Fruit fly (Drosophila melanogaster) whole organism, embryonic: ENCODE data around the gene CG15252.

Experiments used
- Adf1 ChIP-seq: fragments of 200-800 bp; sonication (Bioruptor generic); IDR thresholded peaks from 2 replicates; pipeline ENCODE4 v1.3.6; 2022; ENCODE audit warnings: missing biosample characterization, missing genetic modification characterization
- Atf-2 ChIP-seq: fragments of 200-800 bp; sonication (Bioruptor generic); optimal IDR thresholded peaks from 2 replicates; lab custom pipeline; 2016; ENCODE audit warnings: missing biosample characterization, missing genetic modification characterization
- Blimp-1 ChIP-seq: fragments of 200-800 bp; sonication (Bioruptor generic); optimal IDR thresholded peaks from 3 replicates; lab custom pipeline; 2018; ENCODE audit warnings: missing biosample characterization, missing genetic modification characterization, mild to moderate bottlenecking, moderate library complexity, missing genetic modification reagents
- CG11093 ChIP-seq: fragments of 200-800 bp; sonication (Bioruptor generic); IDR thresholded peaks from 3 replicates; pipeline ENCODE4 v1.3.6; 2022; ENCODE audit warnings: missing biosample characterization, missing genetic modification characterization
- CG11695 ChIP-seq: fragments of 200-800 bp; sonication (Bioruptor generic); IDR thresholded peaks from 3 replicates; pipeline ENCODE4 v1.3.6; 2022; ENCODE audit warnings: missing biosample characterization, missing genetic modification characterization
- CG13296 ChIP-seq: fragments of 200-800 bp; sonication (Bioruptor generic); optimal IDR thresholded peaks from 3 replicates; lab custom pipeline; 2018; ENCODE audit warnings: missing biosample characterization, mild to moderate bottlenecking, missing genetic modification characterization
- CG13424 ChIP-seq: fragments of 200-800 bp; sonication (Bioruptor generic); optimal IDR thresholded peaks from 2 replicates; lab custom pipeline; 2019; ENCODE audit warnings: missing biosample characterization, mild to moderate bottlenecking, missing genetic modification characterization, moderate library complexity
- CG15269 ChIP-seq: fragments of 200-800 bp; sonication (Bioruptor generic); optimal IDR thresholded peaks from 2 replicates; lab custom pipeline; 2018; ENCODE audit warnings: missing biosample characterization, mild to moderate bottlenecking, missing genetic modification characterization, moderate library complexity
- CG17359 ChIP-seq: fragments of 200-800 bp; sonication (Bioruptor generic); optimal IDR thresholded peaks from 3 replicates; lab custom pipeline; 2018; ENCODE audit warnings: missing biosample characterization, mild to moderate bottlenecking, missing genetic modification characterization, moderate library complexity
- CG30403 ChIP-seq: fragments of 200-800 bp; sonication (Bioruptor generic); optimal IDR thresholded peaks from 3 replicates; lab custom pipeline; 2016; ENCODE audit warnings: missing biosample characterization, missing genetic modification characterization
- CG32532 ChIP-seq: fragments of 200-800 bp; sonication (Bioruptor generic); IDR thresholded peaks from 2 replicates; pipeline ENCODE4 v1.3.6; 2022; ENCODE audit warnings: missing biosample characterization, missing genetic modification characterization
- CG33213 ChIP-seq: fragments of 200-800 bp; sonication (Bioruptor generic); optimal IDR thresholded peaks from 3 replicates; lab custom pipeline; 2016; ENCODE audit warnings: missing biosample characterization, missing genetic modification characterization
- CG3726 ChIP-seq: fragments of 200-800 bp; sonication (Bioruptor generic); IDR thresholded peaks from 3 replicates; pipeline ENCODE4, ENCODE4 v1.3.6; 2022; ENCODE audit warnings: missing biosample characterization, missing genetic modification characterization
- CG7357 ChIP-seq: fragments of 200-800 bp; sonication (Bioruptor generic); IDR thresholded peaks from 3 replicates; pipeline ENCODE4 v1.3.6; 2022; ENCODE audit warnings: missing biosample characterization, missing genetic modification characterization
- CG7372 ChIP-seq: fragments of 200-800 bp; sonication (Bioruptor generic); IDR thresholded peaks from 2 replicates; pipeline ENCODE4 v1.3.6; 2022; ENCODE audit warnings: missing biosample characterization, missing genetic modification characterization
- CG7745 ChIP-seq: fragments of 200-800 bp; sonication (Bioruptor generic); optimal IDR thresholded peaks from 2 replicates; lab custom pipeline; 2018; ENCODE audit warnings: missing biosample characterization, mild to moderate bottlenecking, missing genetic modification characterization, moderate library complexity
- CG8281 ChIP-seq: fragments of 200-800 bp; sonication (Bioruptor generic); optimal IDR thresholded peaks from 2 replicates; lab custom pipeline; 2018; ENCODE audit warnings: missing biosample characterization, mild to moderate bottlenecking, missing genetic modification characterization, moderate library complexity
- Drgx ChIP-seq: fragments of 200-800 bp; sonication (Bioruptor generic); IDR thresholded peaks from 2 replicates; pipeline ENCODE4 v1.3.6; 2022; ENCODE audit warnings: missing biosample characterization, missing genetic modification characterization
- E2f2 ChIP-seq: fragments of 200-800 bp; sonication (Bioruptor generic); IDR thresholded peaks from 2 replicates; pipeline ENCODE4 v1.3.6; 2022; ENCODE audit warnings: missing biosample characterization, missing genetic modification characterization
- Ets97D ChIP-seq: fragments of 200-800 bp; sonication (Bioruptor generic); optimal IDR thresholded peaks from 3 replicates; lab custom pipeline; 2016; ENCODE audit warnings: missing biosample characterization, missing genetic modification characterization
- Hr51 ChIP-seq, 2 experiments: fragments of 200-800 bp; sonication (Bioruptor generic); optimal IDR thresholded peaks; 2 replicates in 1 of 2; 3 replicates in 1 of 2; lab custom pipeline; 2016 to 2018; ENCODE audit warnings: missing biosample characterization in 2 of 2, missing genetic modification characterization in 2 of 2, mild to moderate bottlenecking in 1 of 2, moderate library complexity in 1 of 2
- Nf-YA ChIP-seq: fragments of 200-800 bp; sonication (Bioruptor generic); IDR thresholded peaks from 2 replicates; pipeline ENCODE4 v1.3.6; 2022; ENCODE audit warnings: missing biosample characterization, missing genetic modification characterization
- Oaz ChIP-seq: fragments of 200-800 bp; sonication (Bioruptor generic); IDR thresholded peaks from 2 replicates; pipeline ENCODE4 v1.3.6; 2022; ENCODE audit warnings: missing biosample characterization, missing genetic modification characterization
- Oli ChIP-seq: fragments of 200-800 bp; sonication (Bioruptor generic); optimal IDR thresholded peaks from 2 replicates; lab custom pipeline; 2018; ENCODE audit warnings: missing biosample characterization, mild to moderate bottlenecking, missing genetic modification characterization, moderate library complexity
- Ptx1 ChIP-seq: fragments of 200-800 bp; sonication (Bioruptor generic); IDR thresholded peaks from 2 replicates; pipeline ENCODE4 v1.3.6; 2022; ENCODE audit warnings: missing biosample characterization, missing genetic modification characterization
- Rfx ChIP-seq: fragments of 200-800 bp; sonication (Bioruptor generic); IDR thresholded peaks from 2 replicates; pipeline ENCODE4 v1.3.6; 2022; ENCODE audit warnings: missing biosample characterization, missing genetic modification characterization
- ac ChIP-seq: fragments of 200-800 bp; sonication (Bioruptor generic); optimal IDR thresholded peaks from 3 replicates; lab custom pipeline; 2017; ENCODE audit warnings: missing biosample characterization, mild to moderate bottlenecking, missing genetic modification characterization
- amos ChIP-seq: fragments of 200-800 bp; sonication (Bioruptor generic); IDR thresholded peaks from 2 replicates; pipeline ENCODE4 v1.3.6; 2022; ENCODE audit warnings: missing biosample characterization, missing genetic modification characterization; ENCODE audit not compliant: partially characterized antibody
- ash1 ChIP-seq: fragments of 200-800 bp; sonication (Bioruptor generic); optimal IDR thresholded peaks from 2 replicates; lab custom pipeline; 2018; ENCODE audit warnings: missing biosample characterization, mild to moderate bottlenecking, missing genetic modification characterization
- br ChIP-seq: fragments of >200 bp; optimal IDR thresholded peaks from 2 replicates; lab custom pipeline; 2017
- chinmo ChIP-seq: fragments of 200-800 bp; sonication (Bioruptor generic); IDR thresholded peaks from 4 replicates; pipeline ENCODE4 v1.3.6; 2022; ENCODE audit warnings: missing biosample characterization, missing genetic modification characterization; ENCODE audit not compliant: partially characterized antibody
- croc ChIP-seq: fragments of 200-800 bp; sonication (Bioruptor generic); conservative IDR thresholded peaks from 3 replicates; pipeline ENCODE4 v1.3.6; 2022; ENCODE audit warnings: missing biosample characterization, missing genetic modification characterization
- fd3F ChIP-seq: fragments of 200-800 bp; sonication (Bioruptor generic); optimal IDR thresholded peaks from 2 replicates; lab custom pipeline; 2018; ENCODE audit warnings: missing biosample characterization, mild to moderate bottlenecking, missing genetic modification characterization, moderate library complexity
- grn ChIP-seq: fragments of 200-800 bp; sonication (Bioruptor generic); optimal IDR thresholded peaks from 3 replicates; lab custom pipeline; 2017; ENCODE audit warnings: missing biosample characterization, missing genetic modification characterization
- ken ChIP-seq: fragments of 200-800 bp; sonication (Bioruptor generic); IDR thresholded peaks from 3 replicates; pipeline ENCODE4 v1.3.6; 2022; ENCODE audit warnings: missing biosample characterization, missing genetic modification characterization
- nom ChIP-seq: fragments of 200-800 bp; sonication (Bioruptor generic); optimal IDR thresholded peaks from 2 replicates; lab custom pipeline; 2017; ENCODE audit warnings: missing biosample characterization, missing genetic modification characterization, mild to moderate bottlenecking, moderate library complexity, missing genetic modification reagents
- org-1 ChIP-seq: fragments of 200-800 bp; sonication (Bioruptor generic); optimal IDR thresholded peaks from 2 replicates; lab custom pipeline; 2017; ENCODE audit warnings: missing biosample characterization, missing genetic modification characterization
- pfk ChIP-seq: fragments of 200-800 bp; sonication (Bioruptor generic); optimal IDR thresholded peaks from 2 replicates; lab custom pipeline; 2018; ENCODE audit warnings: missing biosample characterization, mild to moderate bottlenecking, missing genetic modification characterization, moderate library complexity
- sd ChIP-seq: fragments of 200-800 bp; sonication (Bioruptor generic); optimal IDR thresholded peaks from 3 replicates; lab custom pipeline; 2018; ENCODE audit warnings: missing biosample characterization, mild to moderate bottlenecking, missing genetic modification characterization, moderate library complexity
- seq ChIP-seq: fragments of 200-800 bp; sonication (Bioruptor generic); IDR thresholded peaks from 2 replicates; pipeline ENCODE4 v1.3.6; 2022; ENCODE audit warnings: missing biosample characterization, missing genetic modification characterization
- slp2 ChIP-seq: fragments of 200-800 bp; sonication (Bioruptor generic); optimal IDR thresholded peaks from 2 replicates; lab custom pipeline; 2016; ENCODE audit warnings: missing biosample characterization, missing genetic modification characterization
- so ChIP-seq: fragments of 200-800 bp; sonication (Bioruptor generic); IDR thresholded peaks from 3 replicates; pipeline ENCODE4 v1.3.6; 2022; ENCODE audit warnings: missing biosample characterization, missing genetic modification characterization
- sr ChIP-seq: fragments of 200-800 bp; sonication (Bioruptor generic); IDR thresholded peaks from 3 replicates; pipeline ENCODE4 v1.3.6; 2022; ENCODE audit warnings: missing biosample characterization, missing genetic modification characterization
- sug ChIP-seq: fragments of 200-800 bp; optimal IDR thresholded peaks from 2 replicates; lab custom pipeline; 2019; ENCODE audit warnings: missing biosample characterization, mild to moderate bottlenecking, missing genetic modification characterization, moderate library complexity
- vvl ChIP-seq: fragments of 200-800 bp; sonication (Bioruptor generic); IDR thresholded peaks from 2 replicates; pipeline ENCODE4 v1.3.6; 2022; ENCODE audit warnings: missing biosample characterization, missing genetic modification characterization
- z ChIP-seq: fragments of 200-800 bp; sonication (Bioruptor generic); IDR thresholded peaks from 3 replicates; pipeline ENCODE4 v1.3.6; 2022; ENCODE audit warnings: missing biosample characterization, missing genetic modification characterization

The CG15252 gene

dm6 chrX:9989154-9989787 lies 8.9 kb upstream of the CG15252 start, which contains the start of gene CG32694:
TSS of gene CG32694 (plus strand) at chrX:9989690.
- TF ChIP-seq nom (GFP tag; lab: Kevin White, UChicago) (peak; percentile 78), sr (GFP tag; lab: Robert Waterston, UW) (0 out of 3 replicates have a peak, but pooled peaks have one; percentile 9), chinmo (GFP tag; lab: Robert Waterston, UW) (peak; percentile 75; the same call in 2 of the 4 replicates), Blimp-1 (peak; percentile 93), amos (GFP tag; lab: Robert Waterston, UW) (peak; percentile 23; the same call in 1 of the 2 replicates), pfk (GFP tag; lab: Kevin White, UChicago) (no peak), CG8281 (tag; lab: Kevin White, UChicago) (peak; percentile 68), slp2 (GFP tag; lab: Kevin White, UChicago) (no peak), z (GFP tag; lab: Robert Waterston, UW) (peak; percentile 94), vvl (GFP tag; lab: Robert Waterston, UW) (0 out of 2 replicates have a peak, but pooled peaks have one; percentile 12), Adf1 (GFP tag; lab: Robert Waterston, UW) (peak; percentile 75)

dm6 chrX:9987361-9988087 lies 7.2 kb upstream of the CG15252 start:
- TF ChIP-seq E2f2 (GFP tag; lab: Robert Waterston, UW), result 0 out of 2 replicates have a peak, but pooled peaks have one; percentile 18
- peak; percentile 45; the same call in 1 of the 2 replicates for TF ChIP-seq Rfx
- TF ChIP-seq CG15269, result peak; percentile 80
- no peak for TF ChIP-seq z (GFP tag; lab: Robert Waterston, UW)
- TF ChIP-seq CG7745 (tag; lab: Kevin White, UChicago), result no peak
- TF ChIP-seq CG13424 (tag; lab: Kevin White, UChicago), result peak; percentile 47
- TF ChIP-seq CG7357 (GFP tag; lab: Robert Waterston, UW), result 0 out of 3 replicates have a peak, but pooled peaks have one; percentile 30
- TF ChIP-seq CG13296 (GFP tag; lab: Kevin White, UChicago), result peak; percentile 68
- 0 out of 2 replicates have a peak, but pooled peaks have one; percentile 33 for TF ChIP-seq seq (GFP tag; lab: Robert Waterston, UW)
- peak; percentile 31 for TF ChIP-seq Ptx1
- no peak for TF ChIP-seq Atf-2 (GFP tag; lab: Kevin White, UChicago)
- no peak for TF ChIP-seq org-1
- TF ChIP-seq CG7372, result peak; percentile 35; the same call in 1 of the 2 replicates
- peak; percentile 20 for TF ChIP-seq sd
- TF ChIP-seq CG30403, result peak; percentile 6
- peak; percentile 53 for TF ChIP-seq fd3F (GFP tag; lab: Kevin White, UChicago)
- no peak for TF ChIP-seq CG17359
- TF ChIP-seq ash1 (GFP tag; lab: Kevin White, UChicago), result no peak
- TF ChIP-seq grn, result no peak
- no peak for TF ChIP-seq Drgx (GFP tag; lab: Robert Waterston, UW)
- TF ChIP-seq so, result 0 out of 3 replicates have a peak, but pooled peaks have one; percentile 29
- peak; percentile 43 for TF ChIP-seq Oli
- TF ChIP-seq ken (GFP tag; lab: Robert Waterston, UW), result no peak
- TF ChIP-seq ac (GFP tag; lab: Kevin White, UChicago), result no peak
- TF ChIP-seq CG3726 (GFP tag; lab: Robert Waterston, UW), result no peak
- TF ChIP-seq CG32532, result 0 out of 2 replicates have a peak, but pooled peaks have one; percentile 8
- 0 out of 2 replicates have a peak, but pooled peaks have one; percentile 14 for TF ChIP-seq Oaz
- no peak for TF ChIP-seq Nf-YA (GFP tag; lab: Robert Waterston, UW)
- no peak for TF ChIP-seq br (lab: Kevin White, UChicago)
- TF ChIP-seq Hr51 (GFP tag; optimal IDR thresholded peaks at IDR 0.05; lab: Kevin White, UChicago), result peak in 1 of 2 experiments; percentile 30
- TF ChIP-seq CG33213 (GFP tag; lab: Kevin White, UChicago), result no peak
- TF ChIP-seq CG11093 (GFP tag; lab: Robert Waterston, UW), result no peak
- TF ChIP-seq Ets97D (GFP tag; lab: Kevin White, UChicago), result no peak
- TF ChIP-seq sug (tag; lab: Kevin White, UChicago), result peak; percentile 17
- peak; percentile 65; the same call in 1 of the 3 replicates for TF ChIP-seq CG11695 (GFP tag; lab: Robert Waterston, UW)
- TF ChIP-seq chinmo (GFP tag; lab: Robert Waterston, UW), result 0 out of 4 replicates have a peak, but pooled peaks have one; percentile 55
- TF ChIP-seq croc (GFP tag; lab: Robert Waterston, UW), result no peak
